Worm (Caenorhabditis elegans) whole organism, L3 larva: Measurements from ENCODE around the gene B0563.5.

Experiments used
- R02D3.7 ChIP-seq: fragments of 150-350 bp; optimal IDR thresholded peaks from 2 replicates; lab custom pipeline; 2014; ENCODE audit warnings: missing biosample characterization, missing genetic modification characterization
- ZK546.5 ChIP-seq: sonication (generic microtip); optimal IDR thresholded peaks from 2 replicates; lab custom pipeline; 2017; ENCODE audit warnings: missing biosample characterization, missing genetic modification characterization
- ama-1 ChIP-seq: fragments of 150-350 bp; optimal IDR thresholded peaks from 2 replicates; lab custom pipeline; 2018
- ceh-16 ChIP-seq: sonication (generic microtip); optimal IDR thresholded peaks from 2 replicates; lab custom pipeline; 2017; ENCODE audit warnings: missing biosample characterization, missing genetic modification characterization
- ceh-9 ChIP-seq: sonication (generic microtip); optimal IDR thresholded peaks from 2 replicates; lab custom pipeline; 2018; ENCODE audit warnings: missing biosample characterization, missing genetic modification characterization
- daf-12 ChIP-seq: fragments of 150-350 bp; optimal IDR thresholded peaks from 2 replicates; lab custom pipeline; 2014; ENCODE audit warnings: missing biosample characterization, missing genetic modification reagents, missing genetic modification characterization
- egl-27 ChIP-seq: sonication (generic microtip); optimal IDR thresholded peaks from 4 replicates; lab custom pipeline; 2017; ENCODE audit warnings: missing biosample characterization, missing genetic modification reagents, missing genetic modification characterization
- egl-5 ChIP-seq: fragments of 150-350 bp; optimal IDR thresholded peaks from 2 replicates; lab custom pipeline; 2017; ENCODE audit warnings: missing biosample characterization, missing genetic modification reagents, missing genetic modification characterization, inconsistent platforms
- elt-1 ChIP-seq: fragments of 150-350 bp; optimal IDR thresholded peaks from 2 replicates; lab custom pipeline; 2014; ENCODE audit warnings: missing biosample characterization, missing genetic modification characterization
- elt-2 ChIP-seq: sonication (generic microtip); optimal IDR thresholded peaks from 2 replicates; lab custom pipeline; 2016; ENCODE audit warnings: missing genetic modification reagents, mild to moderate bottlenecking, missing genetic modification characterization, missing compliant biosample characterization
- elt-3 ChIP-seq, 3 experiments: fragments of 150-350 bp in 1 of 3; sonication (generic microtip) in 2 of 3; optimal IDR thresholded peaks; 2 replicates in 2 of 3; 4 replicates in 1 of 3; lab custom pipeline; 2014 to 2017; ENCODE audit warnings: missing biosample characterization in 3 of 3, missing genetic modification characterization in 3 of 3
- eor-1 ChIP-seq, 2 experiments: fragments of 150-350 bp; optimal IDR thresholded peaks; 2 replicates each; lab custom pipeline; 2014 to 2018; ENCODE audit warnings: missing biosample characterization in 2 of 2, missing genetic modification characterization in 2 of 2
- fkh-10 ChIP-seq: sonication (generic microtip); optimal IDR thresholded peaks from 2 replicates; lab custom pipeline; 2017; ENCODE audit warnings: missing biosample characterization, missing genetic modification reagents, missing genetic modification characterization
- fkh-2 ChIP-seq: fragments of 150-350 bp; optimal IDR thresholded peaks from 2 replicates; lab custom pipeline; 2014; ENCODE audit warnings: missing biosample characterization, missing genetic modification reagents, missing genetic modification characterization
- fos-1 ChIP-seq: fragments of 150-350 bp; optimal IDR thresholded peaks from 2 replicates; lab custom pipeline; 2014; ENCODE audit warnings: missing biosample characterization, missing genetic modification characterization
- hmg-11 ChIP-seq: sonication (generic microtip); optimal IDR thresholded peaks from 2 replicates; lab custom pipeline; 2016; ENCODE audit warnings: missing genetic modification characterization, missing compliant biosample characterization
- lin-15B ChIP-seq: fragments of 150-350 bp; optimal IDR thresholded peaks from 2 replicates; lab custom pipeline; 2014; ENCODE audit warnings: missing biosample characterization, missing genetic modification characterization
- lin-39 ChIP-seq: fragments of 150-350 bp; optimal IDR thresholded peaks from 2 replicates; lab custom pipeline; 2018; ENCODE audit warnings: missing biosample characterization, missing genetic modification reagents, missing genetic modification characterization
- mdl-1 ChIP-seq: fragments of 150-350 bp; optimal IDR thresholded peaks from 2 replicates; lab custom pipeline; 2014; ENCODE audit warnings: missing biosample characterization, missing genetic modification characterization
- mml-1 ChIP-seq: fragments of 150-350 bp; sonication (generic microtip); optimal IDR thresholded peaks from 3 replicates; lab custom pipeline; 2014; ENCODE audit warnings: missing biosample characterization, missing genetic modification characterization
- nhr-12 ChIP-seq: fragments of 150-350 bp; optimal IDR thresholded peaks from 2 replicates; lab custom pipeline; 2014; ENCODE audit warnings: missing biosample characterization, missing genetic modification characterization
- nhr-25 ChIP-seq: sonication (generic microtip); optimal IDR thresholded peaks from 2 replicates; lab custom pipeline; 2017; ENCODE audit warnings: missing biosample characterization, missing genetic modification characterization
- nhr-43 ChIP-seq: sonication (generic microtip); optimal IDR thresholded peaks from 2 replicates; lab custom pipeline; 2016; ENCODE audit warnings: mild to moderate bottlenecking, missing genetic modification characterization, missing compliant biosample characterization; ENCODE audit not compliant: poor library complexity, severe bottlenecking
- nhr-67 ChIP-seq: fragments of 150-350 bp; optimal IDR thresholded peaks from 2 replicates; lab custom pipeline; 2014; ENCODE audit warnings: missing biosample characterization, missing genetic modification characterization
- nhr-76 ChIP-seq: fragments of 150-350 bp; sonication (generic microtip); optimal IDR thresholded peaks from 5 replicates; lab custom pipeline; 2014; ENCODE audit warnings: missing biosample characterization, missing genetic modification characterization
- nhr-77 ChIP-seq: fragments of 150-350 bp; optimal IDR thresholded peaks from 2 replicates; lab custom pipeline; 2014; ENCODE audit warnings: missing biosample characterization, missing genetic modification characterization
- pha-4 ChIP-seq: fragments of 150-350 bp; optimal IDR thresholded peaks from 2 replicates; lab custom pipeline; 2014; ENCODE audit warnings: missing biosample characterization, missing genetic modification reagents, missing genetic modification characterization
- pqm-1 ChIP-seq: fragments of 150-350 bp; optimal IDR thresholded peaks from 2 replicates; lab custom pipeline; 2017; ENCODE audit warnings: missing biosample characterization, missing genetic modification characterization, inconsistent platforms
- sea-2 ChIP-seq: fragments of 150-350 bp; sonication (generic microtip); optimal IDR thresholded peaks from 4 replicates; lab custom pipeline; 2014; ENCODE audit warnings: missing biosample characterization, missing genetic modification reagents, missing genetic modification characterization
- snpc-4 ChIP-seq: fragments of 150-350 bp; optimal IDR thresholded peaks from 2 replicates; lab custom pipeline; 2014; ENCODE audit warnings: missing biosample characterization, missing genetic modification characterization
- unc-39 ChIP-seq: sonication (generic microtip); optimal IDR thresholded peaks from 4 replicates; lab custom pipeline; 2017; ENCODE audit warnings: missing biosample characterization, missing genetic modification characterization
- unc-62 ChIP-seq: fragments of 150-350 bp; sonication (generic microtip); optimal IDR thresholded peaks from 4 replicates; lab custom pipeline; 2014; ENCODE audit warnings: missing biosample characterization, missing genetic modification reagents, missing genetic modification characterization
- ztf-11 ChIP-seq: fragments of 150-350 bp; optimal IDR thresholded peaks from 2 replicates; lab custom pipeline; 2014; ENCODE audit warnings: missing biosample characterization, missing genetic modification characterization
- ztf-4 ChIP-seq: fragments of 150-350 bp; optimal IDR thresholded peaks from 2 replicates; lab custom pipeline; 2014; ENCODE audit warnings: missing biosample characterization, missing genetic modification characterization

The B0563.5 gene

DNA sequence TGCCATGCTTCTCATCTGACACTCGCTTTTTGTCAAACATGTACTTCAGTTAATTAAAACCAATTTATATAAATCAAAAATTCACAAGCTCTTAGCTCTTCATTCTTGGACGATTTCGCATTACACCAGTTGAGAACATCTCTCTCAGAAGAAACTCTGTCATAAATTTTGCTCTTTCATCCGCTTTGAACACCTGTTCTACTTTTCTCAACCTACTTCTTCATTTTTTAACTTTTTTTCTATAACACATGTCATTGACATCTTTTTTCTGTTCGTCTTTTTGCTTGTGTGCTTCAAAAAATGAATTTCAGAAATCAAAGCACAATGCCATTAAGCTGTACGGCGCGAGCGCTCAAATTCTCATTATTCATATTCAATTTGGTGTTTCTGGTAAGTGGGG, 16.9 kb downstream of the B0563.5 start, which contains the start of gene tsp-11:
tsp-11 (plus strand) TSS at position 301 of the 400 bp plus-strand sequence.
- TF ChIP-seq hmg-11 (tag; lab: Kevin White, UChicago), result no peak
- no peak for TF ChIP-seq daf-12
- TF ChIP-seq lin-15B, result no peak
- no peak for TF ChIP-seq nhr-43 (tag; lab: Kevin White, UChicago)
- no peak for TF ChIP-seq fkh-10
- no peak for TF ChIP-seq ceh-9 (tag; lab: Kevin White, UChicago)
- TF ChIP-seq ztf-11 (tag; lab: Kevin White, UChicago), result no peak
- no peak for TF ChIP-seq elt-3 (tag; optimal IDR thresholded peaks at IDR 0.05; lab: Kevin White, UChicago)
- TF ChIP-seq lin-39 (tag; lab: Kevin White, UChicago), result no peak
- no peak for TF ChIP-seq unc-62
- TF ChIP-seq nhr-12 (tag; lab: Kevin White, UChicago), result no peak
- no peak for TF ChIP-seq fkh-2 (tag; lab: Kevin White, UChicago)
- TF ChIP-seq ceh-16 (tag; lab: Kevin White, UChicago), result no peak
- TF ChIP-seq ZK546.5 (tag; lab: Kevin White, UChicago), result no peak
- TF ChIP-seq eor-1 (tag; optimal IDR thresholded peaks at IDR 0.05; lab: Kevin White, UChicago), result no peak
- TF ChIP-seq egl-27 (tag; lab: Kevin White, UChicago), result no peak
- no peak for TF ChIP-seq egl-5
- TF ChIP-seq ztf-4 (tag; lab: Kevin White, UChicago), result no peak

DNA sequence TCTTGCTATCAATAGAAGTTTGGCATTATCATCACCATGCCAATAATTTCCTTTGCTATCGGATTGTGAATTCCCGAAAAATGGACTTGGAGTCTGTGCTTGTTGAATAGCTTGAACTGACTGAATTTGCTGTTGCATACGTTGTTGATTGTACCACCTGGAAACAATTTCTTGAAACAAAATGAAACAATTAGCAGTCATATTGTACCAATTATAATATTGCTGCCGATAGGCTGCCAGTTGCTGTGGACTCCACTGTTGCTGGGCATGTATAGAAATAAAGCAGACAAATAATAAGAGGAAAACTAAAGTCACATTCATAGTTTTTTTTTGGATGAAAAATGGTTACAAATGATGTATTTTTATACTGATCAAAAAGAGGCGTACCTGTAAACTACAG, 21.0 kb downstream of the B0563.5 start, which contains the start of gene B0563.10:
B0563.10 (minus strand) TSS at position 325 of the 400 bp plus-strand sequence.
- TF ChIP-seq nhr-76 (tag; lab: Kevin White, UChicago) (no peak), pha-4 (tag; lab: Kevin White, UChicago) (no peak), fos-1 (no peak), daf-12 (no peak), ztf-4 (tag; lab: Kevin White, UChicago) (no peak), hmg-11 (tag; lab: Kevin White, UChicago) (no peak), nhr-25 (tag; lab: Kevin White, UChicago) (no peak), elt-2 (tag; lab: Kevin White, UChicago) (no peak)

DNA sequence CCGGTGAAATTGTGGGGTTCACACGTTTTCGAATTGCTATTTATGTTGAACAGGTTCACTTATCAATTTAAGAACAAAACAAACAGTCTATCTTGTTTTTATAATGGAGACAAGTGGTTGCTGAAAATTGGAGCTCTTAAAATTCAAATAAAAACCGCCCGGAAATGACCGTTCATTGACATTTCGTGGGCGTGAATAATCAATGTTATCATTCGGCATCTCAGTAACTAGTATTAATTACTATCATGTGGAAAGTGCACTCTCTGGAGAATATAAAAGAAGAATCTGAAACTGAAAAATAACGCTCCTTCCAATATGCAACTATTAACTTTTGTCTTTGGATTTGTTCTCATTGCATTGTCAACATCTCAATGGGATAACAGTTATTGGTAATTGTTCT, 22.3 kb downstream of the B0563.5 start, which contains the start of gene B0563.9:
B0563.9 (plus strand) TSS at position 301 of the 400 bp plus-strand sequence.
- no peak for TF ChIP-seq R02D3.7 (tag; lab: Kevin White, UChicago)
- TF ChIP-seq lin-39 (tag; lab: Kevin White, UChicago), result no peak
- no peak for TF ChIP-seq nhr-67 (tag; lab: Kevin White, UChicago)
- TF ChIP-seq ceh-16 (tag; lab: Kevin White, UChicago), result no peak
- TF ChIP-seq pqm-1 (tag; lab: Kevin White, UChicago), result no peak
- TF ChIP-seq sea-2 (GFP tag; lab: Kevin White, UChicago), result no peak
- no peak for TF ChIP-seq ztf-4 (tag; lab: Kevin White, UChicago)
- no peak for TF ChIP-seq fkh-2 (tag; lab: Kevin White, UChicago)
- TF ChIP-seq fkh-10, result no peak
- no peak for TF ChIP-seq nhr-76 (tag; lab: Kevin White, UChicago)
- TF ChIP-seq nhr-77 (tag; lab: Kevin White, UChicago), result no peak
- no peak for TF ChIP-seq fos-1
- TF ChIP-seq unc-62, result no peak
- TF ChIP-seq elt-1 (tag; lab: Kevin White, UChicago), result no peak
- TF ChIP-seq snpc-4 (tag; lab: Kevin White, UChicago), result no peak
- TF ChIP-seq lin-15B, result no peak
- TF ChIP-seq elt-2 (tag; lab: Kevin White, UChicago), result no peak
- no peak for TF ChIP-seq nhr-25 (tag; lab: Kevin White, UChicago)
- TF ChIP-seq, all 47 proteins: peak for 0

DNA sequence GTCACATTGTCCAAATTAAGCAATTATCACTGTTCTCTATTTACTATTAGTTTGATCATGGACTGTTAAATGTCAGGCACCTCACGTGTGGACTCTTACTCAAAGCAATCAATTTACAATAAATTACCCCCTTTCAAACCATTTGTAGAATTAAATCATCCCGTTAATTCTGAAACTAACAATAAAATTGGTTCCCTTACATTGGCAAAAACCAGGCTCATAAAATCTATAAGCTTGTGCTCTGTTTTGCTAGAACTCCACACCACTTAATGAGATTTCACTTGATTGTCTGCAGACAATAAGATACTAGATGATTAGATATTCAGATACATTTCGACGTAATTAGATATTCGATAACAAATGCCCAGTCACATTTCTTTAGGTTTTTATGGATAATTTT, 24.1 kb downstream of the B0563.5 start:
- TF ChIP-seq elt-2 (tag; lab: Kevin White, UChicago) (no peak), nhr-77 (tag; lab: Kevin White, UChicago) (no peak), lin-39 (tag; lab: Kevin White, UChicago) (no peak), unc-62 (no peak), egl-5 (no peak), elt-1 (tag; lab: Kevin White, UChicago) (no peak), mdl-1 (tag; lab: Kevin White, UChicago) (no peak), ama-1 (no peak)
- TF ChIP-seq, all 47 proteins: peak for 0

DNA sequence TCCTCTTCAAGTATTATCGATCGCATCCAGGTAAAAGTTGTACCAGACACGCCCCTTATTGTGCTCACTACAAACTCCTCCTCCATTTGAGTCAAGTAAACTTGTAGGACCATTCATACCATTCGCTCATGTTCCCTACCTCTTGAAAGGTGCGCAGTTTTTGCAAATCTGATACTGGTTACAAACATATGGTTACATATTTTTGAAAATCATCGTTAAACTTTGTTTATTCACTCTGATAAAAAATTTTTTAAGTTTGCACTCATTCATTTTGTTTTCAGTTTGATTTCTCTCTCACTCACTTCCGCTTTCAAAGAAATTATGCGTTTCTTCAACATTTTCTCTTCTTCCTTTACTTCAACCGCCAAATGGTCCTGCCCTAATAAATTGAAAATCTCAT, 25.3 kb downstream of the B0563.5 start, which contains the start of gene B0563.1:
B0563.1 (plus strand) TSS at position 301 of the 400 bp plus-strand sequence.
- TF ChIP-seq fos-1, result no peak
- TF ChIP-seq lin-15B, result no peak
- no peak for TF ChIP-seq fkh-10
- TF ChIP-seq mml-1 (tag; lab: Kevin White, UChicago), result no peak
- TF ChIP-seq nhr-25 (tag; lab: Kevin White, UChicago), result no peak
- TF ChIP-seq unc-62, result no peak
- TF ChIP-seq elt-2 (tag; lab: Kevin White, UChicago), result no peak
- TF ChIP-seq unc-39 (tag; lab: Kevin White, UChicago), result no peak
- TF ChIP-seq, all 47 proteins: peak for 0
